Fruit fly (Drosophila melanogaster): ENCODE data around the gene ABCB7.

- TF ChIP-seq CTCF (optimal IDR thresholded peaks at IDR 0.05) (no peak), CG8478 (optimal IDR thresholded peaks at IDR 0.05) (no peak)
Observed at dm6 chr3L:1569162-1569965, 48.9 kb upstream of the ABCB7 start, which contains the start of gene Tmep.

All from S2 (cell line).